Worm (Caenorhabditis elegans): ENCODE results near the gene C34E11.2.

C34E11.2 gene

DNA sequence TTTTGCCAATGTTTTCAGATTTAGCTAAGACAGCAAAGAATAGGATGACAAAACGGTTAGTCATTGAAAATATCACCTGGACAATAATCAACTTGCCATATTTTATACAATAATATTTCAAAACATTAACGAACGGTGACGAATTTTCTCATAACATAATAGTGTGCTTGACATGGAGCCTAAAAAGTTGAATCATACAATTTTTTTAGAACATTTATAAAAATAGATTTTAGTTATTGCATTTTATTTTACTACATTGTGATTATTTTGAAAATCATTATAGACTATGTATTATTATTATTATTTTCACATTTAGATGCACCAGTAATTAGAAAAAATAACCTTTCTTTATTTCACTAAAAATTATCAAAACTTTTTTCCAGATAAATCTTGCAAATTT, 34.1 kb upstream of the C34E11.2 start, which contains the start of gene F54F7.9:
Gene F54F7.9, minus strand, starts transcription at position 101 of the 400 bp plus-strand sequence.
- TF ChIP-seq dve-1 (tag; optimal IDR thresholded peaks at IDR 0.05; ENCODE audit: insufficient read depth), result no peak

DNA sequence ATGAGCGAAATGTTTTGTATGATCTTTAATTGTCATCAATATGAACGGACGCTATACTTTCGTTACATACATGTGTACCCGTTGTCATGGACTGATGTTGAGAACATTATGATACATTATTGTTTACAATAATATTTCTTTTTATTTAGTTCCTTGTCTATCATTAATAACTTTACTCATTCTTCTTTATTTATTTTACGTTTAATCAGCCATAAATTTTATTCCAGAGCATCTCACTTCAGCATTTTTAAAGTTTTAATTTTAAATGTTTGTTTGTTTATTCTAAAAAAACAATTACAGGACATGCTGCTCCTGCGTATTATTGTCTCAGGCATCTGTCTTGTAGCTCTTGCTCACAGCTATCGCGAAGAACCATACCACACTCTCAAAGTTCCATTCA, 28.8 kb upstream of the C34E11.2 start, which contains the start of gene F54F7.2:
Gene F54F7.2, plus strand, starts transcription at position 301 of the 400 bp plus-strand sequence.
- TF ChIP-seq lin-13 (GFP tag; optimal IDR thresholded peaks at IDR 0.05) (no peak), unc-130 (GFP tag; optimal IDR thresholded peaks at IDR 0.05) (no peak), hlh-30 (tag; optimal IDR thresholded peaks at IDR 0.05; ENCODE audit: insufficient read depth) (no peak), mxl-2 (GFP tag; conservative IDR thresholded peaks at IDR 0.05) (no peak), daf-19 (GFP tag; conservative IDR thresholded peaks at IDR 0.05) (no peak), saeg-2 (GFP tag; IDR thresholded peaks at IDR 0.05) (no peak), nhr-42 (GFP tag; IDR thresholded peaks at IDR 0.05) (no peak), zfp-2 (tag; optimal IDR thresholded peaks at IDR 0.05) (no peak)

DNA sequence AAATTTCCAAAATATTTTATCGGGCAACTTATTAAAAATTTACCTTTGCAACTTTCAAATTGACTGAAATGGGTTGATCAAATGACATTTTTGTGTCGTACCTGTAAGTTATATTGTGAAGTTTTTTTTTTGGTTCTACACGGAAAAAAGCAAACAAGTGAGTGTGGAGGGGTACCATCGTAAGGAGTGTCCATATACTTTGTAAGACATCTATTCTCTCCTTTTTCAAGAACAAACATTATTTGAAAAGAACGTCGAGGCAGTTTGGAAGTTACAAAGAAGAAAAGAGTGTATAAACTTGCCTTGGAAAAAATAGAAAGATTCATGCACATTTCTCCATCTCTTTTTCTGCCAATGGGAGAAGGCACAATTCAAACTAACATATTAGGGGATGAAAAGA, 22.8 kb upstream of the C34E11.2 start, which contains the start of gene taf-7.1:
Gene taf-7.1, minus strand, starts transcription at position 101 of the 400 bp plus-strand sequence.
- TF ChIP-seq lin-29 (GFP tag; IDR thresholded peaks at IDR 0.05) (no peak), nhr-77 (tag; optimal IDR thresholded peaks at IDR 0.05) (no peak), lsy-2 (tag; optimal IDR thresholded peaks at IDR 0.05) (no peak), nhr-42 (GFP tag; IDR thresholded peaks at IDR 0.05) (no peak), nhr-28 (tag; optimal IDR thresholded peaks at IDR 0.05) (no peak), R02D3.7 (tag; optimal IDR thresholded peaks at IDR 0.05) (no peak), daf-19 (GFP tag; conservative IDR thresholded peaks at IDR 0.05) (no peak), ceh-62 (tag; optimal IDR thresholded peaks at IDR 0.05) (no peak), Y105C5A.15 (GFP tag; IDR thresholded peaks at IDR 0.05) (no peak), hlh-30 (tag; optimal IDR thresholded peaks at IDR 0.05; ENCODE audit: insufficient read depth) (no peak), madf-5 (GFP tag; IDR thresholded peaks at IDR 0.05) (no peak), F10B5.3 (tag; optimal IDR thresholded peaks at IDR 0.05) (no peak), nhr-48 (tag; optimal IDR thresholded peaks at IDR 0.05) (no peak), Y5F2A.4 (GFP tag; optimal IDR thresholded peaks at IDR 0.05) (no peak), ztf-11 (tag; optimal IDR thresholded peaks at IDR 0.05) (no peak)

DNA sequence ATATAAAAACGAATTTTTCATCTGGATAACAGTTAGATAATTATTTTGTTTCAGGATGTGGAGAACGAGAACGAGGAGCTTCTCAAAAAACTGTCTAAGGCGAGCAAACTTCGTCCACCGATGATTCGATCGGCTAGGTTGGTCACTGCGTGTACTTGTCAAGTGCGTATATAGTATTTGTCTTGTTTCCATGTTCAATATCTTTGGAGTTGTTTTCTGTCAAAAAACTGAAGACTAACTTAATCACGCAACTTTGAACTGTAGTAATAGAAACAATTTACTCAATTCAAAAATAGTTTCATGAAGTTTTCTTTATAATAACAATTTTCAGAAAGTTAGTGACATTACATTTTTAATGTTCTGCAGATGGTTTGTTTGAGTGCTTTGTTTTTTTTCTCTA, 14.1 kb upstream of the C34E11.2 start:
- peak in 1 of 2 experiments; percentile 92 for TF ChIP-seq unc-62 (GFP tag; optimal IDR thresholded peaks at IDR 0.05 in 1 of 2)
- no peak for TF ChIP-seq unc-62 (tag; optimal IDR thresholded peaks at IDR 0.05)
- no peak for TF ChIP-seq tag-97 (GFP tag; IDR thresholded peaks at IDR 0.05)

DNA sequence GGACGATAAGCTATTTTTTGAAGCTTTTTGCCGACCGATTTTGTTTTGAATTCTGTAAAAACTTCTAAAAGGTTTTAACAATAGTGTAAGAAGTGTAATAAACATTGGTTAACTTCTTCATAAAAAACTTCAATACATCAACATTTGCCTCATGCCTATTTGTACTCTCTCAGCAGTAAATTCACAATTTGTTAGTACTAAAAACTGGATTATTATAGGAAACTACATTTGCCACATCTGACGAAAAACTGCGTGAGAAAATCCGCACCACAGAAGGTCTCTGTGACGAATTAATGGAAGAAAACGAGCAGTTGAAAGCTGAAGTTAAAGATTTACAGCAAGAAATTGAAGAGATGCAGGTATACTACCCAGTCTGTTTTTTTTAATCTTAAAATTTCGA, 13.0 kb upstream of the C34E11.2 start:
- no peak for TF ChIP-seq jun-1 (tag; optimal IDR thresholded peaks at IDR 0.05)
- TF ChIP-seq lir-3 (tag; optimal IDR thresholded peaks at IDR 0.05), result no peak
- no peak for TF ChIP-seq dmd-9 (GFP tag; IDR thresholded peaks at IDR 0.05)
- TF ChIP-seq aha-1 (tag), result peak; percentile 91
- peak in 1 of 2 experiments; percentile 21 for TF ChIP-seq unc-62 (GFP tag; optimal IDR thresholded peaks at IDR 0.05 in 1 of 2)
- no peak for TF ChIP-seq unc-62 (tag; optimal IDR thresholded peaks at IDR 0.05)

DNA sequence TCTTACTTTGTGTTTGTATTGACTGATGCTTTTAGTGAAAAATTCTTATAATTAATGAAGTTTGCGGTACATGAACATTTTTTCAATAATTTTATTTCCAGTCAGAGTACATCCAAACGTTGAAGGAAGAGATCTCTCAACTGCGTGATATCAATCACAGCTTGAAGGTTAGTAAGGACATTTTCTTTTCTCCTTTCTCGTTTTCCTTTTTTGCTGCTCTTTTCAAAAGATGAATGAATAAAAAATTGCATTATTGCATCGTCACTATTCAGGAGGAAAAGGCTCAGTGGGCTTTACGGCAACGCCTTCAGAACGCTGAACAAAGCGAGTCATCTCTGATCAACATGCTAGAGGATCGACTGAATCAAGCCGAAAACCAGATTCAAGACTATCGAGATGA, 12.3 kb upstream of the C34E11.2 start:
- TF ChIP-seq T26A8.4 (GFP tag; IDR thresholded peaks at IDR 0.05) (no peak), aha-1 (tag) (peak; percentile 14), fkh-10 (GFP tag; optimal IDR thresholded peaks at IDR 0.05) (peak; percentile 61)

DNA sequence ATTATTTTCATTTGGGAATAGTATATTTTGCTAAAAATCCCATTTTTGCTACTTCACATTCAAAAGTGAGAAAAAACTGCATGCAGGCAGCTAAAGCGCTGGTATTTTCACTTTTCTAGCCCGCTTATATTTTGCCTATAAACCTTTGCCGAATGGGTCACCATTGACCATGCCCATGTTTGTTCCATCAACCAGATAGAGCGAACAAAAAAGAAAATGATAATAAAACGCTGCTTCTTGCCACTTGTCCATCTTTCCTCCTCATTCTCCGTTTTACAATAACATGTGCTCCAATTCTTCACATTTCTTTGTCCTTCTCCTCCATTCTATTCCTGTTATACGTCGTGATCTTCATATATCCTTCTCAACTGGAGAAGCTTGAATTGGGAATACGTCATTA, 9.2 kb upstream of the C34E11.2 start, which contains the start of gene tag-241:
Gene tag-241, plus strand, starts transcription at position 301 of the 400 bp plus-strand sequence.
- TF ChIP-seq set-16 (GFP tag; IDR thresholded peaks at IDR 0.05) (no peak), nhr-41 (GFP tag; IDR thresholded peaks at IDR 0.05) (no peak), Y5F2A.4 (GFP tag; optimal IDR thresholded peaks at IDR 0.05) (no peak), dpl-1 (GFP tag; optimal IDR thresholded peaks at IDR 0.05) (no peak), dmd-9 (GFP tag; IDR thresholded peaks at IDR 0.05) (no peak), unc-130 (GFP tag; optimal IDR thresholded peaks at IDR 0.05) (no peak), saeg-2 (GFP tag; IDR thresholded peaks at IDR 0.05) (no peak), Y105C5A.15 (GFP tag; IDR thresholded peaks at IDR 0.05) (no peak), ceh-28 (tag; optimal IDR thresholded peaks at IDR 0.05) (no peak), attf-4 (tag; optimal IDR thresholded peaks at IDR 0.05) (no peak), ceh-82 (tag; optimal IDR thresholded peaks at IDR 0.05) (no peak), ztf-7 (tag; optimal IDR thresholded peaks at IDR 0.05) (no peak), Y75B8A.6 (GFP tag; IDR thresholded peaks at IDR 0.05) (no peak), madf-5 (GFP tag; IDR thresholded peaks at IDR 0.05) (no peak), aly-2 (tag; optimal IDR thresholded peaks at IDR 0.05) (no peak), ctbp-1 (GFP tag; IDR thresholded peaks at IDR 0.05) (no peak), daf-8 (GFP tag; IDR thresholded peaks at IDR 0.05) (no peak), spr-3 (GFP tag; optimal IDR thresholded peaks at IDR 0.05) (no peak)

Data from whole organism, L4 larva.